Worm (Caenorhabditis elegans) whole organism, L2 larva: ENCODE measurements around the gene ZK1240.9.

ENCODE experiments used
- aly-2 ChIP-seq: fragments of 150-350 bp; optimal IDR thresholded peaks from 2 replicates; lab custom pipeline; 2014; ENCODE audit warnings: missing biosample characterization, missing genetic modification characterization
- ama-1 ChIP-seq: fragments of 150-350 bp; optimal IDR thresholded peaks from 2 replicates; lab custom pipeline; 2018; ENCODE audit warnings: inconsistent platforms
- blmp-1 ChIP-seq: sonication (generic microtip); optimal IDR thresholded peaks from 2 replicates; lab custom pipeline; 2017; ENCODE audit warnings: missing genetic modification characterization, mild to moderate bottlenecking, missing compliant biosample characterization, antibody characterized with exemption, moderate library complexity; ENCODE audit not compliant: insufficient read depth
- crh-2 ChIP-seq: sonication (generic microtip); optimal IDR thresholded peaks from 2 replicates; lab custom pipeline; 2017; ENCODE audit warnings: missing biosample characterization, missing genetic modification characterization
- elt-1 ChIP-seq: fragments of 150-350 bp; optimal IDR thresholded peaks from 2 replicates; lab custom pipeline; 2014; ENCODE audit warnings: missing biosample characterization, missing genetic modification characterization
- elt-3 ChIP-seq: sonication (generic microtip); optimal IDR thresholded peaks from 2 replicates; lab custom pipeline; 2017; ENCODE audit warnings: missing biosample characterization, missing genetic modification characterization
- fos-1 ChIP-seq: fragments of 150-350 bp; optimal IDR thresholded peaks from 2 replicates; lab custom pipeline; 2014; ENCODE audit warnings: missing biosample characterization, missing genetic modification characterization
- lin-39 ChIP-seq: fragments of 150-350 bp; optimal IDR thresholded peaks from 2 replicates; lab custom pipeline; 2014; ENCODE audit warnings: missing biosample characterization, missing genetic modification reagents, missing genetic modification characterization
- nhr-11 ChIP-seq: fragments of 150-350 bp; optimal IDR thresholded peaks from 2 replicates; lab custom pipeline; 2014; ENCODE audit warnings: missing biosample characterization, missing genetic modification characterization
- nhr-21 ChIP-seq: fragments of 150-350 bp; optimal IDR thresholded peaks from 2 replicates; lab custom pipeline; 2014; ENCODE audit warnings: missing biosample characterization, missing genetic modification characterization
- nhr-237 ChIP-seq: fragments of 150-350 bp; optimal IDR thresholded peaks from 2 replicates; lab custom pipeline; 2014; ENCODE audit warnings: missing biosample characterization, missing genetic modification characterization
- snpc-4 ChIP-seq: fragments of 150-350 bp; optimal IDR thresholded peaks from 2 replicates; lab custom pipeline; 2014; ENCODE audit warnings: missing biosample characterization, missing genetic modification characterization
- zag-1 ChIP-seq: fragments of 150-350 bp; optimal IDR thresholded peaks from 2 replicates; lab custom pipeline; 2014; ENCODE audit warnings: missing biosample characterization, missing genetic modification characterization
- ztf-11 ChIP-seq: sonication (generic microtip); optimal IDR thresholded peaks from 2 replicates; lab custom pipeline; 2017; ENCODE audit warnings: missing biosample characterization, missing genetic modification characterization

DNA sequence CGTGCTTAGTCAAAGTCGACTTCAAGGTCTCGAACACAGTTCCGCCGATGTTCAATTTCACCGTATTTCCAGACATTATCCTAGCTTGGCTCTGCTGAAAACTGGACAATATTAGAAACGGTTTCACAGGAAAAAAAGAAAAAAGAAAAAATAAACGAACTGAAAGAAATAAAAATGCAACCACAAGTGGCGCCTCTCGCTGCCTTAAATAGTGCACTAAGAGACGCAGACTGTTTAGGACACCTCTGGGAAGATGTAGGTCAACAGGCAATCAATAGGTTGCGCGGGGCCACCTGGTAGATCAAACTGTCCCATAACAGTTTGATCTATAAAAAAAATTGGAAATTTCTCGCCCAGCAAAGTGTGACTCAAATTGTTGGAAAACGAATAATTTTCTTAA, 19.2 kb upstream of the ZK1240.9 start, which contains the start of gene B0281.4:
- TF ChIP-seq ztf-11 = no peak
- no peak for TF ChIP-seq nhr-237 (tag; lab: Kevin White, UChicago)
- no peak for TF ChIP-seq nhr-21
- TF ChIP-seq aly-2 (tag; lab: Kevin White, UChicago) = no peak
- no peak for TF ChIP-seq elt-1
- no peak for TF ChIP-seq crh-2 (tag; lab: Kevin White, UChicago)
- TF ChIP-seq fos-1 (tag; lab: Kevin White, UChicago) = no peak
- TF ChIP-seq zag-1 = no peak
- no peak for TF ChIP-seq elt-3 (tag; lab: Kevin White, UChicago)
- no peak for TF ChIP-seq blmp-1 (tag; lab: Kevin White, UChicago)
- no peak for TF ChIP-seq nhr-11 (tag; lab: Kevin White, UChicago)
- no peak for TF ChIP-seq ama-1 (lab: Kevin White, UChicago)
- TF ChIP-seq lin-39 (tag; lab: Kevin White, UChicago) = no peak
- TF ChIP-seq snpc-4 (tag; lab: Kevin White, UChicago) = no peak
